Worm (Caenorhabditis elegans) whole organism, young adult: ENCODE measurements around the gene egl-27.

Source experiments
- B0261.1 ChIP-seq: sonication (generic microtip); optimal IDR thresholded peaks from 2 replicates; lab custom pipeline; 2016; ENCODE audit warnings: mild to moderate bottlenecking, missing genetic modification characterization, moderate library complexity, missing compliant biosample characterization
- C17E4.6 ChIP-seq: fragments of 200-800 bp; sonication (Bioruptor generic); IDR thresholded peaks from 2 replicates; pipeline ENCODE4 v1.3.6; 2022; ENCODE audit warnings: missing genetic modification reagents, missing genetic modification characterization, missing compliant biosample characterization
- F33H1.4 ChIP-seq: fragments of 200-800 bp; sonication (Bioruptor generic); IDR thresholded peaks from 2 replicates; pipeline ENCODE4 v1.3.6; 2022; ENCODE audit warnings: missing genetic modification reagents, missing genetic modification characterization, missing compliant biosample characterization
- F37B4.10 ChIP-seq: fragments of 200-800 bp; sonication (Bioruptor generic); IDR thresholded peaks from 2 replicates; pipeline ENCODE4 v1.3.6; 2022; ENCODE audit warnings: missing genetic modification characterization, missing compliant biosample characterization
- F39B2.1 ChIP-seq: fragments of 200-800 bp; sonication (Bioruptor generic); IDR thresholded peaks from 2 replicates; pipeline ENCODE4 v1.3.6; 2022; ENCODE audit warnings: missing genetic modification reagents, missing genetic modification characterization, missing compliant biosample characterization
- F57A8.1 ChIP-seq: fragments of 200-800 bp; sonication (Bioruptor generic); optimal IDR thresholded peaks from 2 replicates; lab custom pipeline; 2018; ENCODE audit warnings: mild to moderate bottlenecking, missing genetic modification characterization, moderate library complexity, missing compliant biosample characterization
- Y79H2A.3 ChIP-seq: fragments of 200-800 bp; sonication (Bioruptor generic); conservative IDR thresholded peaks from 2 replicates; pipeline ENCODE4 v1.3.6; 2022; ENCODE audit warnings: missing genetic modification reagents, missing genetic modification characterization, missing compliant biosample characterization
- athp-1 ChIP-seq: sonication (generic microtip); optimal IDR thresholded peaks from 2 replicates; lab custom pipeline; 2017; ENCODE audit warnings: mild to moderate bottlenecking, missing genetic modification characterization, missing compliant biosample characterization
- attf-5 ChIP-seq: fragments of 200-800 bp; sonication (Bioruptor generic); optimal IDR thresholded peaks from 2 replicates; lab custom pipeline; 2018; ENCODE audit warnings: mild to moderate bottlenecking, missing genetic modification characterization, missing compliant biosample characterization
- bed-1 ChIP-seq: fragments of 200-800 bp; sonication (Bioruptor generic); IDR thresholded peaks from 2 replicates; pipeline ENCODE4 v1.3.6; 2022; ENCODE audit warnings: missing genetic modification reagents, missing genetic modification characterization, missing compliant biosample characterization
- bed-2 ChIP-seq: fragments of 200-800 bp; sonication (Bioruptor generic); IDR thresholded peaks from 2 replicates; pipeline ENCODE4 v1.3.6; 2022; ENCODE audit warnings: missing genetic modification reagents, missing genetic modification characterization, missing compliant biosample characterization
- cebp-1 ChIP-seq, 2 experiments: fragments of 200-800 bp in 1 of 2; sonication (Bioruptor generic) in 1 of 2; sonication (generic microtip) in 1 of 2; IDR thresholded peaks in 1 of 2; optimal IDR thresholded peaks in 1 of 2; 2 replicates each; pipeline versions ENCODE4 v1.3.6 to Lab custom; 2017 to 2022; ENCODE audit warnings: missing compliant biosample characterization in 2 of 2, missing genetic modification characterization in 2 of 2, mild to moderate bottlenecking in 1 of 2, missing genetic modification reagents in 1 of 2, moderate library complexity in 1 of 2
- ceh-58 ChIP-seq: fragments of 200-800 bp; sonication (Bioruptor generic); IDR thresholded peaks from 2 replicates; pipeline ENCODE4 v1.3.6; 2022; ENCODE audit warnings: missing genetic modification characterization, missing compliant biosample characterization
- ceh-91 ChIP-seq: fragments of 200-800 bp; sonication (Bioruptor generic); IDR thresholded peaks from 2 replicates; pipeline ENCODE4 v1.3.6; 2022; ENCODE audit warnings: missing genetic modification reagents, missing genetic modification characterization, missing compliant biosample characterization
- chd-7 ChIP-seq: sonication (generic microtip); optimal IDR thresholded peaks from 2 replicates; lab custom pipeline; 2016; ENCODE audit warnings: mild to moderate bottlenecking, missing genetic modification characterization, moderate library complexity, missing compliant biosample characterization
- dpl-1 ChIP-seq: fragments of 150-350 bp; optimal IDR thresholded peaks from 2 replicates; lab custom pipeline; 2014; ENCODE audit warnings: missing biosample characterization, missing genetic modification reagents, missing genetic modification characterization
- efl-1 ChIP-seq: fragments of 150-350 bp; optimal IDR thresholded peaks from 2 replicates; lab custom pipeline; 2014; ENCODE audit warnings: missing biosample characterization, missing genetic modification reagents, missing genetic modification characterization
- egl-18 ChIP-seq: fragments of 200-800 bp; sonication (Bioruptor generic); IDR thresholded peaks from 2 replicates; pipeline ENCODE4 v1.3.6; 2022; ENCODE audit warnings: missing genetic modification reagents, missing genetic modification characterization, missing compliant biosample characterization
- ets-4 ChIP-seq: fragments of 200-800 bp; sonication (Bioruptor generic); optimal IDR thresholded peaks from 2 replicates; lab custom pipeline; 2018; ENCODE audit warnings: mild to moderate bottlenecking, missing genetic modification characterization, missing compliant biosample characterization
- fkh-3 ChIP-seq: sonication (generic microtip); optimal IDR thresholded peaks from 2 replicates; lab custom pipeline; 2016; ENCODE audit warnings: mild to moderate bottlenecking, missing genetic modification characterization, missing compliant biosample characterization
- him-1 ChIP-seq: sonication (generic microtip); optimal IDR thresholded peaks from 2 replicates; lab custom pipeline; 2016; ENCODE audit warnings: missing genotype, missing genetic modification reagents, missing genetic modification characterization, missing compliant biosample characterization
- hmg-1.2 ChIP-seq: fragments of 200-800 bp; sonication (Bioruptor generic); IDR thresholded peaks from 2 replicates; pipeline ENCODE4 v1.3.6; 2022; ENCODE audit warnings: missing genetic modification reagents, missing genetic modification characterization, missing compliant biosample characterization
- lin-35 ChIP-seq, 3 experiments: fragments of 150-350 bp in 2 of 3; sonication (generic microtip) in 1 of 3; optimal IDR thresholded peaks; 2 replicates each; lab custom pipeline; 2014 to 2018; ENCODE audit warnings: missing biosample characterization in 3 of 3, missing genetic modification characterization in 3 of 3, missing genetic modification reagents in 3 of 3
- lsl-1 ChIP-seq: fragments of 200-800 bp; sonication (Bioruptor generic); optimal IDR thresholded peaks from 2 replicates; lab custom pipeline; 2018; ENCODE audit warnings: mild to moderate bottlenecking, missing genetic modification characterization, moderate library complexity, missing compliant biosample characterization
- madf-10 ChIP-seq: sonication (generic microtip); optimal IDR thresholded peaks from 2 replicates; lab custom pipeline; 2016; ENCODE audit warnings: mild to moderate bottlenecking, missing genetic modification characterization, missing compliant biosample characterization
- madf-6 ChIP-seq: fragments of 200-800 bp; sonication (Bioruptor generic); IDR thresholded peaks from 2 replicates; pipeline ENCODE4 v1.3.6; 2022; ENCODE audit warnings: missing genetic modification reagents, missing genetic modification characterization, missing compliant biosample characterization
- madf-8 ChIP-seq: fragments of 200-800 bp; sonication (Bioruptor generic); conservative IDR thresholded peaks from 2 replicates; pipeline ENCODE4 v1.3.6; 2022; ENCODE audit warnings: missing genetic modification reagents, missing genetic modification characterization, missing compliant biosample characterization
- nfyb-1 ChIP-seq: fragments of 200-800 bp; sonication (Bioruptor generic); IDR thresholded peaks from 2 replicates; pipeline ENCODE4 v1.3.6; 2022; ENCODE audit warnings: missing genetic modification reagents, missing genetic modification characterization, missing compliant biosample characterization
- nhr-80 ChIP-seq: sonication (generic microtip); optimal IDR thresholded peaks from 2 replicates; lab custom pipeline; 2016; ENCODE audit warnings: missing genetic modification characterization, missing compliant biosample characterization
- rcor-1 ChIP-seq: fragments of 200-800 bp; sonication (Bioruptor generic); IDR thresholded peaks from 2 replicates; pipeline ENCODE4 v1.3.6; 2022; ENCODE audit warnings: missing genetic modification reagents, missing genetic modification characterization, missing compliant biosample characterization
- repo-1 ChIP-seq: sonication (generic microtip); optimal IDR thresholded peaks from 2 replicates; lab custom pipeline; 2017; ENCODE audit warnings: mild to moderate bottlenecking, missing genetic modification characterization, missing compliant biosample characterization
- sea-2 ChIP-seq: fragments of 200-800 bp; sonication (Bioruptor generic); IDR thresholded peaks from 2 replicates; pipeline ENCODE4 v1.3.6; 2022; ENCODE audit warnings: missing genetic modification characterization, missing compliant biosample characterization
- snpc-3.4 ChIP-seq: sonication (generic microtip); optimal IDR thresholded peaks from 2 replicates; lab custom pipeline; 2017; ENCODE audit warnings: missing genetic modification characterization, mild to moderate bottlenecking, missing compliant biosample characterization, antibody characterized with exemption, moderate library complexity, missing genotype, missing genetic modification reagents
- snpc-4 ChIP-seq, 5 experiments: fragments of 150-350 bp in 1 of 5; sonication (generic microtip) in 4 of 5; optimal IDR thresholded peaks; 2 replicates each; lab custom pipeline; 2014 to 2018; ENCODE audit warnings: missing genetic modification characterization in 5 of 5, missing biosample characterization in 3 of 5, antibody characterized with exemption in 2 of 5, mild to moderate bottlenecking in 2 of 5, missing compliant biosample characterization in 2 of 5, missing genotype in 2 of 5, moderate library complexity in 2 of 5, missing genetic modification reagents in 1 of 5
- somi-1 ChIP-seq: fragments of 200-800 bp; sonication (Bioruptor generic); optimal IDR thresholded peaks from 2 replicates; lab custom pipeline; 2018; ENCODE audit warnings: mild to moderate bottlenecking, missing genetic modification characterization, missing compliant biosample characterization
- tbp1 ChIP-seq: fragments of 200-800 bp; sonication (Bioruptor generic); optimal IDR thresholded peaks from 2 replicates; lab custom pipeline; 2018; ENCODE audit warnings: mild to moderate bottlenecking, missing genetic modification characterization, missing compliant biosample characterization
- unc-62 ChIP-seq: fragments of 150-350 bp; optimal IDR thresholded peaks from 2 replicates; lab custom pipeline; 2014; ENCODE audit warnings: missing biosample characterization, missing genetic modification reagents, missing genetic modification characterization
- xnd-1 ChIP-seq: sonication (generic microtip); optimal IDR thresholded peaks from 2 replicates; lab custom pipeline; 2016; ENCODE audit warnings: missing genotype, missing genetic modification reagents, missing genetic modification characterization, missing compliant biosample characterization
- zfh-2 ChIP-seq: fragments of 200-800 bp; sonication (Bioruptor generic); conservative IDR thresholded peaks from 2 replicates; pipeline ENCODE4 v1.3.6; 2022; ENCODE audit warnings: missing genetic modification reagents, missing genetic modification characterization, missing compliant biosample characterization
- zim-3 ChIP-seq: sonication (generic microtip); optimal IDR thresholded peaks from 2 replicates; lab custom pipeline; 2017; ENCODE audit warnings: mild to moderate bottlenecking, missing genetic modification characterization, moderate library complexity, missing compliant biosample characterization
- ztf-18 ChIP-seq: sonication (generic microtip); optimal IDR thresholded peaks from 2 replicates; lab custom pipeline; 2016; ENCODE audit warnings: missing genotype, mild to moderate bottlenecking, missing genetic modification characterization, missing compliant biosample characterization
- ztf-25 ChIP-seq: fragments of 200-800 bp; sonication (Bioruptor generic); IDR thresholded peaks from 2 replicates; pipeline ENCODE4 v1.3.6; 2022; ENCODE audit warnings: missing genetic modification reagents, missing genetic modification characterization, missing compliant biosample characterization

The egl-27 gene

ce11 chrII:6858835-6859234 is 24.0 kb downstream of the egl-27 start:
- TF ChIP-seq hmg-1.2 (peak; percentile 84; the same call in 1 of the 2 replicates), nhr-80 (tag; lab: Kevin White, UChicago) (peak; percentile 61), nfyb-1 (GFP tag; lab: Robert Waterston, UW) (no peak), F39B2.1 (GFP tag; lab: Robert Waterston, UW) (no peak), repo-1 (tag; lab: Kevin White, UChicago) (no peak), ets-4 (GFP tag; lab: Kevin White, UChicago) (no peak), somi-1 (GFP tag; lab: Kevin White, UChicago) (no peak), cebp-1 (GFP tag; IDR thresholded peaks at IDR 0.05; lab: Robert Waterston, UW) (no peak), cebp-1 (tag; optimal IDR thresholded peaks at IDR 0.05; lab: Kevin White, UChicago) (no peak), tbp1 (GFP tag; lab: Kevin White, UChicago) (peak; percentile 16), rcor-1 (GFP tag; lab: Robert Waterston, UW) (no peak), dpl-1 (no peak), F57A8.1 (no peak), ztf-18 (peak; percentile 11), Y79H2A.3 (GFP tag; lab: Robert Waterston, UW) (no peak), athp-1 (no peak), bed-2 (GFP tag; lab: Robert Waterston, UW) (no peak), ceh-58 (no peak), snpc-4 (GFP tag; optimal IDR thresholded peaks at IDR 0.05; lab: Kevin White, UChicago) (no peak), snpc-4 (tag; optimal IDR thresholded peaks at IDR 0.05; lab: Kevin White, UChicago) (peak in 1 of 4 experiments; percentile 1), lin-35 (GFP tag; optimal IDR thresholded peaks at IDR 0.05; lab: Kevin White, UChicago) (peak in 1 of 3 experiments; percentile 11), ztf-25 (no peak), sea-2 (GFP tag; lab: Robert Waterston, UW) (no peak)
- TF ChIP-seq, all 124 proteins: peak for 6

DNA sequence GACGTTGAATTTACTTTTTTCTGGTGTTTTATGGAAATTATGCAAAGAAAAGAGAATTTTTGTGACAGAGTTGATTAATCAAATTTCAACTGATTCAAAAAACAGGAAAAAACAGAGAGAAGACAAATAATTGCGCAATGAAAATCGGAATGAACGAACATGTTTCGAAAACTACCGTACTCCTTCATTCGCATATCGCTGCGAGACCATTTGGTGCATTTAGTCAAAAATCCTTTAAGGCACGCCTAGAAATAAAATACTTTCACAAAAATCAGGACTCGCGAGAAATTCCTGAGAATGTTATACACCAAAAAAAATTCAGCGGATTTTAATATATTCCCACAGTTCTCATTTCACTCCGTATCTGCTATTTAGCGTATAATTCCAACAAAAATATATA is 25.2 kb downstream of the egl-27 start:
- 0 out of 2 replicates have a peak, but pooled peaks have one; percentile 13 for TF ChIP-seq ceh-91
- no peak for TF ChIP-seq lin-35 (GFP tag; optimal IDR thresholded peaks at IDR 0.05; lab: Kevin White, UChicago)
- peak; percentile 82 for TF ChIP-seq F33H1.4 (GFP tag; lab: Robert Waterston, UW)
- TF ChIP-seq madf-6: peak; percentile 91
- peak; percentile 82 for TF ChIP-seq madf-8 (GFP tag; lab: Robert Waterston, UW)
- TF ChIP-seq lsl-1 (GFP tag; lab: Kevin White, UChicago): peak; percentile 83
- no peak for TF ChIP-seq tbp1 (GFP tag; lab: Kevin White, UChicago)
- TF ChIP-seq sea-2 (GFP tag; lab: Robert Waterston, UW): no peak
- no peak for TF ChIP-seq Y79H2A.3 (GFP tag; lab: Robert Waterston, UW)
- peak; percentile 75 for TF ChIP-seq xnd-1
- peak; percentile 13 for TF ChIP-seq him-1
- no peak for TF ChIP-seq rcor-1 (GFP tag; lab: Robert Waterston, UW)
- TF ChIP-seq madf-10 (tag; lab: Kevin White, UChicago): no peak
- no peak for TF ChIP-seq zfh-2 (GFP tag; lab: Robert Waterston, UW)
- TF ChIP-seq chd-7 (tag; lab: Kevin White, UChicago): no peak
- peak; percentile 15 for TF ChIP-seq efl-1 (GFP tag; lab: Kevin White, UChicago)

- TF ChIP-seq fkh-3 (tag; lab: Kevin White, UChicago) (no peak), zim-3 (tag; lab: Kevin White, UChicago) (no peak), unc-62 (GFP tag; lab: Kevin White, UChicago) (no peak), efl-1 (GFP tag; lab: Kevin White, UChicago) (no peak), snpc-3.4 (tag; lab: Kevin White, UChicago) (no peak), bed-1 (GFP tag; lab: Robert Waterston, UW) (no peak), attf-5 (GFP tag; lab: Kevin White, UChicago) (no peak), egl-18 (GFP tag; lab: Robert Waterston, UW) (no peak), F37B4.10 (no peak), ceh-91 (no peak), B0261.1 (tag; lab: Kevin White, UChicago) (no peak), C17E4.6 (GFP tag; lab: Robert Waterston, UW) (no peak), dpl-1 (no peak), F33H1.4 (GFP tag; lab: Robert Waterston, UW) (no peak)
Measured at ce11 chrII:6863652-6864051, 28.8 kb downstream of the egl-27 start, which contains the start of gene aff-1. Gene aff-1 (minus strand): TSS chrII:6863752.
